Fruit fly (Drosophila melanogaster) whole organism, embryonic: ENCODE results near the gene Obp19d.

Experiments
- Bgb ChIP-seq: fragments of 200-800 bp; sonication (Bioruptor generic); IDR thresholded peaks from 2 replicates; pipeline ENCODE4 v1.3.6; 2022; ENCODE audit warnings: missing biosample characterization, missing genetic modification characterization; ENCODE audit not compliant: partially characterized antibody
- CG13287 ChIP-seq: fragments of 200-800 bp; sonication (Bioruptor generic); IDR thresholded peaks from 2 replicates; pipeline ENCODE4 v1.3.6; 2022; ENCODE audit warnings: missing biosample characterization, missing genetic modification characterization; ENCODE audit not compliant: partially characterized antibody
- CG34422 ChIP-seq: fragments of 200-800 bp; sonication (Bioruptor generic); IDR thresholded peaks from 3 replicates; pipeline ENCODE4 v1.3.6; 2022; ENCODE audit warnings: missing biosample characterization, missing genetic modification characterization
- CG7839 ChIP-seq: fragments of 200-800 bp; sonication (Bioruptor generic); optimal IDR thresholded peaks from 3 replicates; lab custom pipeline; 2018; ENCODE audit warnings: missing biosample characterization, mild to moderate bottlenecking, missing genetic modification characterization, moderate library complexity
- CG8478 ChIP-seq: fragments of >200 bp; optimal IDR thresholded peaks from 2 replicates; lab custom pipeline; 2018
- Lhr ChIP-seq: fragments of 200-800 bp; sonication (Bioruptor generic); optimal IDR thresholded peaks from 3 replicates; lab custom pipeline; 2017; ENCODE audit warnings: mild to moderate bottlenecking, missing biosample characterization, missing genetic modification reagents, missing genetic modification characterization
- Tbp ChIP-seq: fragments of >200 bp; optimal IDR thresholded peaks from 2 replicates; lab custom pipeline; 2018; ENCODE audit warnings: missing biosample characterization, missing genetic modification characterization
- Usf ChIP-seq: fragments of 200-800 bp; sonication (Bioruptor generic); optimal IDR thresholded peaks from 2 replicates; lab custom pipeline; 2017; ENCODE audit warnings: missing genotype, missing biosample characterization, missing genetic modification characterization
- tap ChIP-seq: fragments of 200-800 bp; optimal IDR thresholded peaks from 3 replicates; lab custom pipeline; 2019; ENCODE audit warnings: missing biosample characterization, mild to moderate bottlenecking, missing genetic modification characterization, moderate library complexity

- TF ChIP-seq Usf (no peak), Bgb (no peak), Lhr (no peak), CG7839 (tag; lab: Kevin White, UChicago) (no peak), Tbp (GFP tag; lab: Kevin White, UChicago) (no peak), CG8478 (lab: Kevin White, UChicago) (no peak), CG13287 (GFP tag; lab: Robert Waterston, UW) (no peak), CG34422 (GFP tag; lab: Robert Waterston, UW) (no peak), tap (tag; lab: Kevin White, UChicago) (no peak)
Observed at dm6 chrX:20436866-20437265, 17.5 kb downstream of the Obp19d start.
